Worm (Caenorhabditis elegans) whole organism, midembryonic: Measurements from ENCODE around the gene M110.8.

Experiments used
- T22C8.4 ChIP-seq: fragments of 200-800 bp; sonication (Bioruptor generic); IDR thresholded peaks from 2 replicates; pipeline ENCODE4 v1.3.6; 2022; ENCODE audit warnings: missing genetic modification characterization, missing compliant biosample characterization
- cog-1 ChIP-seq: sonication (generic microtip); optimal IDR thresholded peaks from 2 replicates; lab custom pipeline; 2016; ENCODE audit warnings: missing genetic modification characterization, missing compliant biosample characterization
- klf-2 ChIP-seq: fragments of 200-800 bp; sonication (Bioruptor generic); conservative IDR thresholded peaks from 2 replicates; pipeline ENCODE4 v1.3.6; 2022; ENCODE audit warnings: missing genetic modification reagents, missing genetic modification characterization, missing compliant biosample characterization
- med-1 ChIP-seq: sonication (generic microtip); optimal IDR thresholded peaks from 2 replicates; lab custom pipeline; 2017; ENCODE audit warnings: missing genetic modification characterization, mild to moderate bottlenecking, missing compliant biosample characterization, antibody characterized with exemption, missing genetic modification reagents; ENCODE audit not compliant: insufficient read depth
- ref-1 ChIP-seq: fragments of 200-800 bp; sonication (Bioruptor generic); conservative IDR thresholded peaks from 2 replicates; pipeline ENCODE4 v1.3.6; 2022; ENCODE audit warnings: missing genetic modification reagents, missing genetic modification characterization, missing compliant biosample characterization
- tab-1 ChIP-seq: fragments of 200-800 bp; sonication (Bioruptor generic); IDR thresholded peaks from 2 replicates; pipeline ENCODE4 v1.3.6; 2022; ENCODE audit warnings: missing genetic modification characterization, missing compliant biosample characterization
- ztf-23 ChIP-seq: fragments of 200-800 bp; sonication (Bioruptor generic); IDR thresholded peaks from 2 replicates; pipeline ENCODE4 v1.3.6; 2022; ENCODE audit warnings: missing genetic modification reagents, missing genetic modification characterization, missing compliant biosample characterization
- ztf-29 ChIP-seq: fragments of 200-800 bp; sonication (Bioruptor generic); IDR thresholded peaks from 2 replicates; pipeline ENCODE4 v1.3.6; 2022; ENCODE audit warnings: missing genetic modification reagents, missing genetic modification characterization, missing compliant biosample characterization

DNA sequence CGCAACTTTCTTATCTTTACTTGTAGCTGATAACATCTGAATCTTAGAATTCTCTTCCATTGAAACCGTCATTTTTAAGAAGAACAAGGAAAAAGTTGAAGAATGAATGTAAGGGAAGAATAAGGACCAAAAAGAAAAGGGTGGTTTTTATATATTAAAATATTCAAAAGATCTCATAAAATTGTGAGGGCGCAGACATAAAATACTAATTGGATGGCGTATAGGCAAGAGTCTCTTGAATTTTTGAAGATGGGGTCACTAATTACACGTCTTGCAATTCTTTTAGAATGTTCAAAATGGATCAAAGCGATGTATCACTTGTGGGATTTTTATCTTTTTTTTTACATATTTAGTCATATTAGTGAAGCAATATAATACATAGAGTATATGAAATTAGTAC lies 3.3 kb upstream of the M110.8 start, which contains the start of gene twk-3:
- TF ChIP-seq cog-1 (no peak), ztf-29 (no peak), T22C8.4 (no peak), ref-1 (GFP tag; lab: Robert Waterston, UW) (no peak), klf-2 (GFP tag; lab: Robert Waterston, UW) (no peak), ztf-23 (GFP tag; lab: Robert Waterston, UW) (no peak), med-1 (GFP tag; lab: Kevin White, UChicago) (no peak), tab-1 (no peak)
